Fruit fly (Drosophila melanogaster): Measurements from ENCODE around the gene Fam92.
A peak's percentile ranks its signal among the peaks of the same experiment; 100 is the strongest.

Fam92 gene

DNA sequence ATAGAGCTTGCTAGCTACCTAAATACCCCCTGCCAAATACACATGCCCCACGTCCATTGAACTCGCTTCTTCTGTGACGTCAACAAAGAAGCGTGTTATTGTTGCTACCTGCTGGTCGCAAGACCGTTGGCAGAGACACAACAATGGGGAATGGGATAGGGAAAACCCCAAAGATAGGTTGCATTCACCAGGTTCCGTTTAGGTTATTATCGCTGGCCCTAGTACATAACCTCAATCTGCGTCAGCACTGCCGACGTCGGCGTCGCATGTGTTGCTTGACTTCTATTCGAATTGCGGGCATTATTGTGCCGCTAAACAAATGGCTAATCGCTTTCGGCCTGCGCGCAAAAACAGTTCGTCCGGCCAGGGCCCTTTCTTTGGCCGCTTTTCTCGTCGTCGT, 10.7 kb downstream of the Fam92 start:
- TF ChIP-seq noc (tag; optimal IDR thresholded peaks at IDR 0.05), result no peak

DNA sequence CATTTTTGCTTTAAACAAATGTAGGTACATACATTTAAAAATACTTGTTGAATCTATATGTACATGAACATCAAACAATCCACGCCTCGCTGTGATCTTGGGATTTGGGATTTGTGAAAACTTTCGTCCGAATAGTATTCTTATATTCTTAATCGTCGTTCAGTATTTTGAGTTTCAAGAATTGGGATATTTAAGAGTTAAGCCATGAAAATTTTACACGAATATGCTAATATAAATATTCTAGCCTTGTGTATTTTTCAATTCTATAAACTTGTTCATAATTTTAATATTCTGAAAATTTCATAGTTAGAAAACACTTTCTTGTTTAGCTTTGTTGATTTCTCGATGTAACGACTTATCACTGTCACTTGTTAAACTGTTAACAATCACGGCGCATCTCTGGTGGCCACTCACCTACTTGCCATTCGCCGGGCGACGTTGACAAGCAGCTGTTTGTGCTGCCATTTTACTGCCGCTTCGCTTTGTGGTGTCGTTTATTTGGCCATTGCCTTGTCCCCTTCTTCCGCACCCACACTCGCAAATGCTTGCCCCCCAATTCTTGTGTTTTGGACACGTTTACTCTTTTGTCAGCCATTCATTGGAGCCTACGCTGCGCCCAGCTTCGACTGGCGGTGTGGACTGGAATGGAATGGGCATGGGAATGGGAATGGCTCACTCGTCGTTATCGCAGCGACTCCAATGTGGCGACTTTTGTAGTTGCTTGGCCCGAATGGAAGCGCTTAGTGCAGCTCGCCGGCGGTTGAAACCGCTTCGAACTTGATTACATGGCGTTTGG, 11.5 kb downstream of the Fam92 start:
- TF ChIP-seq noc (tag; optimal IDR thresholded peaks at IDR 0.05), result no peak

DNA sequence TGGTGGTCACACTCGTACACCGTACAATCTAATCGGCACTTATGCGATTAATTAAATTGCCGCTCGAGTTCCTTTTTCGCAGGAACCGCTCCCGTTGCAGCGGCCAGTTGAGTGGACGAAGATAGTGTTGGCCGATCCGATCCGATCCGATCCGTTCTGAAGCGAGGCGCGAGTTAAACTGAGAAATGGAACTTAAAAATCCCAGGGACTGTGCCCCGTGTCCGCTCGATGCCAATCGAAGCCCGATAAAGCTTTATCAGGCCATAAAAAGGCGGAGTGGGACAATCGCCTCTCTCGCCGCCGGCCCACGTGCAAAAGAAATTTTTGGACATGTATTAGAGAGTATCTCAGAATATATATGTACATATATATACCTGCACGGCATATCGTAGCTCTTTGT, 21.0 kb downstream of the Fam92 start, which contains the start of gene Oatp33Ea:
TSS of gene Oatp33Ea (minus strand) at position 182 of the 400 bp plus-strand sequence.
- TF ChIP-seq noc (tag; optimal IDR thresholded peaks at IDR 0.05), result peak; percentile 21

DNA sequence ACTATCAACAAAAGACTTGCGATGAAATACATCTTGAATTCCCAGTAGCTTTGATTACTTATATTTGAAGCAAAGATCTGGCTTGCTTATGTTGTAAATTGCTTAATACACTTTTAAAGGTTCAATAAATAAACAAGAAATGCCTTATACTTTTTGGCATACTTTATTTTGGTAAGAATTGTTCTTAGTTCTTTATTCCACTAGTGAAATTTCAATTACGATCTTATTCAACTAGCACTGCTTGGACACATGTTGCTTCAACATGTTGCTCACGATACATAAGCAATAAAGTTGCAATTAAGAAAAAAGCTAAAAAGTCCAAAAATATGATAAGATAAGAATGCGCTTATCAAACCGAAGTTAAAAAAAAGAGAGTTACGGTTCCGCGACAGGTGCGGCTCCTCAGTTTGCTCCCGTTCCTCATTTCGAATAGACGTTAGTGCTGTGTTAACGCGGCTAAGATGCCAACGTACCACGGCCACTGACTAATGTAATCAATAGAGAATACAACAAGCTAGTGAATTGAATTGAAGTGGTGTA, 23.4 kb downstream of the Fam92 start, which contains the start of the genes CG5421 and Oatp33Eb:
TSS of gene CG5421 (minus strand) at position 51 of the 540 bp plus-strand sequence.
TSS of gene Oatp33Eb (plus strand) at position 403 of the 540 bp plus-strand sequence.
- no peak for TF ChIP-seq noc (tag; optimal IDR thresholded peaks at IDR 0.05)

DNA sequence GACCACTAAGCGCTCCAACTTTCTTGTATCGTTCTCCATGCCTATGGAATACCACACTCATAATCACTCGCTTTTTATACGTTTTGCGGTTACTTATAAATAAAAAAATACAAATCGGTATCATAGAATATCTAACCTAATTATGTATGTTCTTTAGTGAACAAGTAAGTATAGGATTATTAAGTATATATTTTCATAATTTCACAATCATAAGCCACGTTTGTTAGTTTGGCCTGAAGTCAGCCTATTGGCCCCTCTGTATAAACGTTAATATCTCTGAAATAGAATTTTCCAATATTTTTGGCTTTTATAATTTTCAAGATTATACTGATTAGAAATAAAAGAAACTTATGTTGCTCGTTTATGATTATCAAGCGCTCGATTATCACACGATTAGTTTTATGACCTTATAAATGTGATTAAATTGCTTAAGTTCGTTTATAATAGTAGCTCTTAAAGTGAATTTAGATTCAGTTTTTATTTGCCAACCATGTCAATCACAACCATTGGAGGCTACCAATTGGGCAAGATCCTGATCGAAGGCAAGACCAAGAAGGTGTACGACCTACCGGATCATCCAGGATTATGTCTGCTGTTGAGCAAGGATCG, 28.6 kb downstream of the Fam92 start, which contains the start of gene CG5418:
TSS of gene CG5418 (minus strand) at position 51 of the 609 bp plus-strand sequence.
- no peak for TF ChIP-seq noc (tag; optimal IDR thresholded peaks at IDR 0.05)

DNA sequence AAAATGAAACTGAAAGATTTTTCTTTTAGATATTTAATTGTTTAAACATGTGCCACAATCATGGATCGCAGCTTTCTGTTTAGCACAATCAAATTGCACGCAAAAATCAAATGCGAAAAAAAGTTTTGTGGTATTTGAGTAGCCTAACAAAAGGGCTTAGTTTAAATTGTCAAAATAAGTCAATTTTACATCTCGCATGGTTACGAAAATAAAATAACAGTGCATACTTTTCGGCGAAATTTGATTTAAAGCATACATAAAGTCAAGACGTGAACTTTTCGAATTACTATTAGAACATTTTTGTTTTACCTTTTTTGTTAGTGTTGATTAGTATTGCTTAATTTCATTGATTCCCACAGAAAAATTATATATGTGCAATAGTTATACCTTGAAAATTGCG, 30.3 kb downstream of the Fam92 start:
- no peak for TF ChIP-seq noc (tag; optimal IDR thresholded peaks at IDR 0.05)

DNA sequence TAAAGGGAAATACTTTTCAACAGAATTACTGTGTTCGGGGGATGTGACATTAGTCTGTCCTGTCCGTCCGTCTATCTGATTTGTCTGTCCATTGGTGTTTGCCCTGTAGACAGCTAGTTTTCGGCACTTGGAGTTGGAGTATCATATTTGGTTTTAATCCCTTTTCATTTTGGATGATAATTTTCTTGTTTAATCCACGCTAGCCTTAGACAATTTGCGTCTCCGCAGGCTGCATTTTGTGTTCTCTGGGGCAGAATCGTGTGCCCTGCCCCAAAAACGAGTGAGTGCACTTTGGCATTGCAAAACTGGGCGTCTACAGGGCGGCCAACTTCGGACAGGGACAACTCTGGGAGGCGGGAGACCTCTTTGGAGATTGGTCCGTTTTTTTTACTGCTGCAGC, 31.0 kb downstream of the Fam92 start:
- no peak for TF ChIP-seq noc (tag; optimal IDR thresholded peaks at IDR 0.05)

DNA sequence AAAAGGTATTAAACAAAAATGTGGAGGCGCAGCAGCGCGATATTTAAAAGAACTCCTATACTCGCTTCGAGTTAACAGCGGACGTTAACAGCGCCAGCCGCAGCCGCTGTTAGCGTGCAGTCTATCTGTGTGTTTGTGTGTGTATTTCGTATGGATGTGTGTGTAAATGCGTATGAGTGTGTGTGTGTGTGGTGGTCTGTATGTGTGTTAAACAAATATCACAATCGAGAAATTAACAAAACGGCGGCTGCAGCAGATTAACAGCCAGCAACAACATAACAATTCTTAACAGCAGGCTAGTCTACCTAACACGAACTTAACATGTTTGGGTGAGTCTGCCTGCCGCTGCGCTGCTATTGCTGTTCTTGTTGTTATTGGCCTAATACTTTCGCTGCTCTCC, 32.5 kb downstream of the Fam92 start:
- no peak for TF ChIP-seq noc (tag; optimal IDR thresholded peaks at IDR 0.05)

DNA sequence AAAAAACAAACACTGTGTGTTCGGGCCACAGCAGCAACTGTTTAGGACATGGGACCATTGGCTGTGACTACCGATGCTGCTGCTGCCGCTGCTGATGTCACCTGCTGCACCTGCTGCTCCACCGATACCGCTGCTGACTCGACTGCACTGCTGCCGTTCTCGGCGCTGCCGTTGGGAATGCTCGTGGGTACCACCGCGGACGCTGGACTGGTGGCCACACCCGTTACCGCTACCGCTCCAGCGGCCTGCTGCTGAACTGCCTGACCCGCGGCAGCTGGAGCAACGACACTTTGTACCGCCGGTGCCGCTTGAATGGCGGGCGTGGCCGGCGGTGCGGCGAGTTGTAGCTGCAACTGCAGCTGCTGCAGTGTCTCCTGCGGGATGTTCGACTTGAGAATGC, 33.0 kb downstream of the Fam92 start:
- TF ChIP-seq noc (tag; optimal IDR thresholded peaks at IDR 0.05), result no peak

DNA sequence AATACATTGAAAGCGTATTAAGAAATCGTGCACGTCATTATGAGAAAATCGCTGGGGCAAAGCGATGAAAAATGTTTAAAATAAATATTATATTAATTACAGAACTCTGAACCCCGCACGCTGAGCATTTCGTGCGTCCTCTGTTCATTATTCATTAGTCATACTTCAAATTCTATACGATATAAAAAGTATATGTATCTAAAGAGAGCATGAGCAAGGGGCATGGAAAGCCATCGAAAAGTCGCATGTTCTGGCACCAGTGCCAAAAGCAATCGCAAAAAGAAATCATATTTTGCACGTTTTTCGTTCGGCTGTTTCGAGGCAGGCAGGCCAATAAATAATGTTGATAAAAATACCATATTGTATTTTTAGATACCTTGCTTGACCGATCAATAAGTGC, 34.5 kb downstream of the Fam92 start:
- no peak for TF ChIP-seq noc (tag; optimal IDR thresholded peaks at IDR 0.05)

DNA sequence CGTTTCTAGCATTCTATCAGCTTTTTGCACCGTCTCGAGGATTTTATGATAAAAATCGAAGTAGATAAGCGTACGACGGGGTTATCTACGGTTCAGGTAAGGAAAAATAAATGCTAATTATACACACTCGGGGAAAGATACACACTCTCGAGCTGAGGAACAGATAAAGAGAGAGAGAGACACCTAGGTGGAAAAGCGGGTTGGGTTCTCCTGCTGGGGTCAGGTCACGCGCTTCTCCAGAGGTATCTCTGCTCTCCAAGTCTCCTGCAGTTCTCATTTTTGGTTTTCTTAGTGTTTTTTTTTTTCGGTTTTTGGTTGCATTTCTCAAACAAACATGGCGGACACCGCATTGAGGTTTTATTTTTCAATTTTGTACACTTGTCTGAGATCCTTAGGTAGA, 35.1 kb downstream of the Fam92 start:
- TF ChIP-seq noc (tag; optimal IDR thresholded peaks at IDR 0.05), result no peak

DNA sequence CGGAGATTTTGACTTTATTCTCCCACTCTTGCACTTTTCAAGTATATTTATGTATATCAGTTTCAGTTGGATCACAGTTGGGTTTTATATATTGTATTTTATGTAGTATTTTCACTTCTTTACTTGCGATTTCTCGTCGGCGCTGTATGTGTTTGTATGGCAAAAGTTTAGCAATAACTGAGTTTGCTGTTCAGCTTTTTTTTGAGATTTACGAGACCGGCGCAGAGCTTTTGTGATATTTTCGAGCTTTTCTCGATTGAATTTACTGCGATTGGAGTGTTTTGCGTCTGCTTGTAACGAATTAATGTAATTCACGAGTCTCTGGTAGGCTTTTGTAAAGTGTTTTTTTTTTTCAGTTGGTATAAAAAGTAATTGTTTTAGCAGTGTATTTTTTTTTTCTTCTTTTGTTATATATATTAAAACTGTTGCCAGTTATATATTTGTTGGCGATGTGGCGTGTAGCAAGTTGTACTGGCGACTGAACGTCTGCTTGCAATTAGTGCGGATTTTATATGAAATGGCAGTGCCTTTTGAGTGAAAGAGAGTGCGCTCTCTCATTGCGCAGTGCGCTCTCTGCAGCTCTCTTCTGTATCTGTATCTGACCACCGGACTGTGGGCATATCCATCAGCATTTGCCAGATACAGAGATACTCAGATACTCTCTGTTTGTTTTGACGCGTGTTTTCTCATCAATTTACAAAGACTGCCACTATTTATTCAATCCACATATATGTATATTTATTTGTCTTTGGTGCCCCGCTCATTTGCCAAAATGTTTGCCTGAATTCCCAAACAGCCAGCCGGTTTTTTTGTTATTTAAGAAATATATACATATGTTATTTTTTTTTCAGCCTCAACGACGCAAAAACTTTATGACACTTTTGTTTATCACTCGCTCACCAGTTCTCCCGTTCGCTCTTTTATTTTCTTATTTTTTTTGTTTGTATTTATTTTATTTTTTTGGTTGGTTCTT, 36.3 kb downstream of the Fam92 start:
- TF ChIP-seq noc (tag; optimal IDR thresholded peaks at IDR 0.05), result peak; percentile 92

DNA sequence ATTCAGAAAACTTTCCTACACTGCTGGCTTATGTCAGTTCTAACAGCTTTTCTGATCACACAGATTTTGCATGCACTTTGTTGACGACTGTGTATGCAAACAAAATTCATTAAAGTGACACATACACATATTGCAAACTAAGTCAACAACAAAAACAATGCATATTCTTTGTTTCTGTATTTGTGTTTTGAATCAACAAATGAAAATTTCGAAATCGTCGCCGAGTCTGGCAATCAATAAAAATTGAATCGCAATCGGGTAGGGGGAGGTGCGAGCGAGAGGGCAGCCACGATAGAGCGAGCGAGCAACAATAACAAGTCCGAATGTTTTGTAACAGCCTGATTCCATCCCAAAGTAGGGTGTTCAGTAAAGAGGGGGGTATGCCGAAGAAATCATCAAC, 38.3 kb downstream of the Fam92 start:
- TF ChIP-seq noc (tag; optimal IDR thresholded peaks at IDR 0.05), result no peak

DNA sequence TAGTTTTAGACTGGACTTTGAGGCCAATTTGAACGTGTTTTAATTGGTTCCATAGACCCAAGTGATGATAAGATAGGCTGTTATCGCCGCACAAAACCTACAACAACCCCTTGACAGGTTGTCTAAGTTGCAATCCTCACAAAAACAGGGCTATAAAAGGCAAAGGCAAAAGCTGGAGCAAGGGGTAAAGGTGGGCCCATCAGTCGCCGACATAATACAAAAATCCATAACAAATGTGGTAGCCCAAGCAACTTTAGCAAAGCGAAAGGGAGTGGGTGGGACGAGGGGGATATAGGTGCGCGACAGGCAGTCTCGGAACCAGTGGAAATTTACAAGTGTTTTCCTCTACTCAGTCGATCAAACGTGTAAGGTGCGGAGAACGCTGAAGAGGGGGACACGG, 39.4 kb downstream of the Fam92 start:
- peak; percentile 13 for TF ChIP-seq noc (tag; optimal IDR thresholded peaks at IDR 0.05)

DNA sequence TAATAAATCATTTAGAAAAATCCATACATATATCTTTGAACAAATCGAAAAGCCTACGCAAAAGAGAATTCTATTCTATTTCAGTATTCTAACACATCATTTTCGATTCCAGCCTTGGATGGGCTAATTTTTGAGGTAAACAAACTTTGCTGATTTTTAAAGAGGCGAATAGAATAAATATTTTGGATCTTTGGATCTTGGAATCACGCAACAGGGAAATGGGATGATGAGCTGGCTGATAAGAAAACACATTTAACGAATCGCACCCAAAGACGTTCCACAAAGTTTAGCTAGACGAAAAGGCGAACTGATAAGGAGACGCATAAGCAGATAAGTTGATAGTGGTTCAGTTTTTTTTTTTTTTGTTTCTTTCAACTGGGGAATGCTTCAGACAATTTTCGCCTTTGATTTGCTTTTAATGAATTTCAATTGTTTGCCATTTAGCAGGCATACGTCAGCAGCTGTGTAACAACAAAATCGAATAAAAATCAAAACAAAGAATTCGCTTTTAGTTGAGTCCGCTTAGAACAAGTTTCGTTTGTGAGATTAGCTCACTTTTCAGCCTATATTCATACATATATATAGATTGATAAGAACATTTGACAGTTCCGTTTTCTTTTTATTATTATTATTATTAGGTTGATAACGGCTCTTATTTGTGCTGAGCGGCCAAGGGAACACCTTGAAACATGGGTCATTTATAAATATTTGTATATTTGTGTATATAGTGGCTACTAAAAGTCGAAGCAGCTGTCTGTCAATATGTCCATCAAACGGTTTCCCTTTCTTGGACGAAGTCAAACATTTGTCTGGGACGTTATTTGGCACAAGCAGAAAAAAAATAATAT, 40.7 kb downstream of the Fam92 start:
- TF ChIP-seq noc (tag; optimal IDR thresholded peaks at IDR 0.05), result peak; percentile 62
